Fruit fly (Drosophila melanogaster) whole organism, embryonic: ENCODE results near the gene Tbcd.

ENCODE experiments used
- Atf3 ChIP-seq: fragments of 200-800 bp; sonication (Bioruptor generic); optimal IDR thresholded peaks from 3 replicates; lab custom pipeline; 2016; ENCODE audit warnings: missing biosample characterization, missing genetic modification characterization
- CG1024 ChIP-seq: fragments of 200-800 bp; sonication (Bioruptor generic); IDR thresholded peaks from 2 replicates; pipeline ENCODE4 v1.3.6; 2022; ENCODE audit warnings: missing biosample characterization, missing genetic modification characterization
- CG10462 ChIP-seq: fragments of 200-800 bp; sonication (Bioruptor generic); optimal IDR thresholded peaks from 2 replicates; lab custom pipeline; 2016; ENCODE audit warnings: missing biosample characterization, missing genetic modification characterization
- CG11093 ChIP-seq: fragments of 200-800 bp; sonication (Bioruptor generic); IDR thresholded peaks from 3 replicates; pipeline ENCODE4 v1.3.6; 2022; ENCODE audit warnings: missing biosample characterization, missing genetic modification characterization
- CG12155 ChIP-seq: fragments of 200-800 bp; sonication (Bioruptor generic); optimal IDR thresholded peaks from 3 replicates; lab custom pipeline; 2016; ENCODE audit warnings: missing biosample characterization, missing genetic modification characterization
- CG12219 ChIP-seq: fragments of 200-800 bp; sonication (Bioruptor generic); optimal IDR thresholded peaks from 3 replicates; lab custom pipeline; 2018; ENCODE audit warnings: missing biosample characterization, mild to moderate bottlenecking, missing genetic modification characterization
- CG12299 ChIP-seq: fragments of 200-800 bp; sonication (Bioruptor generic); optimal IDR thresholded peaks from 2 replicates; lab custom pipeline; 2018; ENCODE audit warnings: missing biosample characterization, mild to moderate bottlenecking, missing genetic modification characterization
- CG13296 ChIP-seq: fragments of 200-800 bp; sonication (Bioruptor generic); optimal IDR thresholded peaks from 3 replicates; lab custom pipeline; 2018; ENCODE audit warnings: missing biosample characterization, mild to moderate bottlenecking, missing genetic modification characterization
- CG15269 ChIP-seq: fragments of 200-800 bp; sonication (Bioruptor generic); optimal IDR thresholded peaks from 2 replicates; lab custom pipeline; 2018; ENCODE audit warnings: missing biosample characterization, mild to moderate bottlenecking, missing genetic modification characterization, moderate library complexity
- CG15479 ChIP-seq: fragments of 200-800 bp; sonication (Bioruptor generic); optimal IDR thresholded peaks from 3 replicates; lab custom pipeline; 2019; ENCODE audit warnings: missing biosample characterization, mild to moderate bottlenecking, missing genetic modification characterization, moderate library complexity
- CG17328 ChIP-seq: fragments of 200-800 bp; sonication (Bioruptor generic); IDR thresholded peaks from 2 replicates; pipeline ENCODE4 v1.3.6; 2022; ENCODE audit warnings: missing biosample characterization, missing genetic modification characterization
- CG18262 ChIP-seq: fragments of 200-800 bp; optimal IDR thresholded peaks from 3 replicates; lab custom pipeline; 2019; ENCODE audit warnings: missing biosample characterization, mild to moderate bottlenecking, missing genetic modification characterization, moderate library complexity
- CG34422 ChIP-seq: fragments of 200-800 bp; sonication (Bioruptor generic); IDR thresholded peaks from 3 replicates; pipeline ENCODE4 v1.3.6; 2022; ENCODE audit warnings: missing biosample characterization, missing genetic modification characterization
- CG4730 ChIP-seq: fragments of 200-800 bp; sonication (Bioruptor generic); IDR thresholded peaks from 2 replicates; pipeline ENCODE4 v1.3.6; 2022; ENCODE audit warnings: missing biosample characterization, missing genetic modification characterization
- CG4854 ChIP-seq: fragments of 200-800 bp; sonication (Bioruptor generic); optimal IDR thresholded peaks from 2 replicates; lab custom pipeline; 2016; ENCODE audit warnings: missing biosample characterization, missing genetic modification characterization, inconsistent platforms
- CG6813 ChIP-seq: fragments of 200-800 bp; sonication (Bioruptor generic); optimal IDR thresholded peaks from 2 replicates; lab custom pipeline; 2017; ENCODE audit warnings: missing biosample characterization, missing genetic modification characterization, mild to moderate bottlenecking, moderate library complexity, missing genetic modification reagents
- CG7556 ChIP-seq: fragments of 200-800 bp; sonication (Bioruptor generic); optimal IDR thresholded peaks from 2 replicates; lab custom pipeline; 2017; ENCODE audit warnings: missing biosample characterization, mild to moderate bottlenecking, missing genetic modification characterization
- CG7987 ChIP-seq: fragments of 200-800 bp; sonication (Bioruptor generic); optimal IDR thresholded peaks from 2 replicates; lab custom pipeline; 2018; ENCODE audit warnings: missing biosample characterization, mild to moderate bottlenecking, missing genetic modification characterization, moderate library complexity
- CG8281 ChIP-seq: fragments of 200-800 bp; sonication (Bioruptor generic); optimal IDR thresholded peaks from 2 replicates; lab custom pipeline; 2018; ENCODE audit warnings: missing biosample characterization, mild to moderate bottlenecking, missing genetic modification characterization, moderate library complexity
- Fer2 ChIP-seq: fragments of 200-800 bp; sonication (Bioruptor generic); optimal IDR thresholded peaks from 2 replicates; lab custom pipeline; 2018; ENCODE audit warnings: missing biosample characterization, mild to moderate bottlenecking, missing genetic modification characterization, moderate library complexity
- Gsc ChIP-seq: fragments of 200-800 bp; sonication (Bioruptor generic); IDR thresholded peaks from 2 replicates; pipeline ENCODE4 v1.3.6; 2022; ENCODE audit warnings: missing biosample characterization, missing genetic modification characterization
- HLH3B ChIP-seq: fragments of 200-800 bp; sonication (Bioruptor generic); IDR thresholded peaks from 2 replicates; pipeline ENCODE4 v1.3.6; 2022; ENCODE audit warnings: missing biosample characterization, missing genetic modification characterization
- Meics ChIP-seq: fragments of 200-800 bp; sonication (Bioruptor generic); optimal IDR thresholded peaks from 2 replicates; lab custom pipeline; 2017; ENCODE audit warnings: missing biosample characterization, mild to moderate bottlenecking, missing genetic modification characterization
- NFAT ChIP-seq: fragments of 200-800 bp; sonication (Bioruptor generic); IDR thresholded peaks from 2 replicates; pipeline ENCODE4 v1.3.6; 2022; ENCODE audit warnings: missing biosample characterization, missing genetic modification characterization
- Nf-YA ChIP-seq: fragments of 200-800 bp; sonication (Bioruptor generic); IDR thresholded peaks from 2 replicates; pipeline ENCODE4 v1.3.6; 2022; ENCODE audit warnings: missing biosample characterization, missing genetic modification characterization
- Scr ChIP-seq: fragments of 200-800 bp; sonication (Bioruptor generic); IDR thresholded peaks from 2 replicates; pipeline ENCODE4 v1.3.6; 2022; ENCODE audit warnings: missing biosample characterization, missing genetic modification characterization; ENCODE audit not compliant: partially characterized antibody
- Sox102F ChIP-seq: fragments of 200-800 bp; sonication (Bioruptor generic); optimal IDR thresholded peaks from 2 replicates; lab custom pipeline; 2018; ENCODE audit warnings: missing biosample characterization, mild to moderate bottlenecking, missing genetic modification characterization, moderate library complexity
- Xbp1 ChIP-seq: fragments of 200-800 bp; sonication (Bioruptor generic); optimal IDR thresholded peaks from 3 replicates; lab custom pipeline; 2016; ENCODE audit warnings: missing biosample characterization, mild to moderate bottlenecking, missing genetic modification characterization
- amos ChIP-seq: fragments of 200-800 bp; sonication (Bioruptor generic); IDR thresholded peaks from 2 replicates; pipeline ENCODE4 v1.3.6; 2022; ENCODE audit warnings: missing biosample characterization, missing genetic modification characterization; ENCODE audit not compliant: partially characterized antibody
- bbx ChIP-seq: fragments of 200-800 bp; sonication (Bioruptor generic); IDR thresholded peaks from 2 replicates; pipeline ENCODE4 v1.3.6; 2022; ENCODE audit warnings: missing biosample characterization, missing genetic modification characterization; ENCODE audit not compliant: partially characterized antibody
- cato ChIP-seq: fragments of 200-800 bp; sonication (Bioruptor generic); optimal IDR thresholded peaks from 2 replicates; lab custom pipeline; 2016; ENCODE audit warnings: missing biosample characterization, missing genetic modification characterization, borderline replicate concordance
- chinmo ChIP-seq: fragments of 200-800 bp; sonication (Bioruptor generic); IDR thresholded peaks from 4 replicates; pipeline ENCODE4 v1.3.6; 2022; ENCODE audit warnings: missing biosample characterization, missing genetic modification characterization; ENCODE audit not compliant: partially characterized antibody
- crp ChIP-seq, 2 experiments: fragments of 200-800 bp; sonication (Bioruptor generic); optimal IDR thresholded peaks; 2 replicates in 1 of 2; 3 replicates in 1 of 2; lab custom pipeline; 2017; ENCODE audit warnings: missing biosample characterization in 2 of 2, missing genetic modification characterization in 2 of 2, mild to moderate bottlenecking in 1 of 2, moderate library complexity in 1 of 2
- dm ChIP-seq: fragments of 200-800 bp; sonication (Bioruptor generic); optimal IDR thresholded peaks from 3 replicates; lab custom pipeline; 2016; ENCODE audit warnings: missing biosample characterization, missing genetic modification characterization
- ems ChIP-seq: fragments of 200-800 bp; sonication (Bioruptor generic); optimal IDR thresholded peaks from 3 replicates; lab custom pipeline; 2016; ENCODE audit warnings: missing biosample characterization, missing genetic modification characterization
- esg ChIP-seq: fragments of 200-800 bp; sonication (Bioruptor generic); conservative IDR thresholded peaks from 2 replicates; pipeline ENCODE4 v1.3.6; 2022; ENCODE audit warnings: missing biosample characterization, missing genetic modification characterization
- gsb-n ChIP-seq: fragments of 200-800 bp; sonication (Bioruptor generic); optimal IDR thresholded peaks from 3 replicates; lab custom pipeline; 2018; ENCODE audit warnings: missing biosample characterization, mild to moderate bottlenecking, missing genetic modification characterization
- jigr1 ChIP-seq: fragments of 200-800 bp; sonication (Bioruptor generic); IDR thresholded peaks from 3 replicates; pipeline ENCODE4 v1.3.6; 2022; ENCODE audit warnings: missing biosample characterization, missing genetic modification characterization
- kay ChIP-seq: fragments of 200-800 bp; sonication (Bioruptor generic); optimal IDR thresholded peaks from 2 replicates; lab custom pipeline; 2016; ENCODE audit warnings: missing biosample characterization, missing genetic modification characterization
- luna ChIP-seq: fragments of 200-800 bp; sonication (Bioruptor generic); optimal IDR thresholded peaks from 2 replicates; lab custom pipeline; 2016; ENCODE audit warnings: missing biosample characterization, missing genetic modification characterization
- pita ChIP-seq: fragments of 200-800 bp; sonication (Bioruptor generic); optimal IDR thresholded peaks from 2 replicates; lab custom pipeline; 2017; ENCODE audit warnings: missing biosample characterization, mild to moderate bottlenecking, missing genetic modification characterization
- prd ChIP-seq, 3 experiments: fragments of >200 bp in 2 of 3; fragments of 200-800 bp in 1 of 3; sonication (Bioruptor generic) in 1 of 3; optimal IDR thresholded peaks in 2 of 3; IDR thresholded peaks in 1 of 3; 2 replicates in 2 of 3; 3 replicates in 1 of 3; pipeline versions ENCODE4 v1.3.6 to Lab custom; 2017 to 2022; ENCODE audit warnings: missing biosample characterization in 1 of 3, missing genetic modification characterization in 1 of 3
- salm ChIP-seq: fragments of 200-800 bp; sonication (Bioruptor generic); optimal IDR thresholded peaks from 2 replicates; lab custom pipeline; 2018; ENCODE audit warnings: missing biosample characterization, mild to moderate bottlenecking, missing genetic modification characterization
- sna ChIP-seq: fragments of 200-800 bp; sonication (Bioruptor generic); IDR thresholded peaks from 2 replicates; pipeline ENCODE4 v1.3.6; 2022; ENCODE audit warnings: missing biosample characterization, missing genetic modification characterization; ENCODE audit not compliant: partially characterized antibody
- tll ChIP-seq, 2 experiments: fragments of 200-800 bp in 1 of 2; fragments of >200 bp in 1 of 2; sonication (Bioruptor generic) in 1 of 2; optimal IDR thresholded peaks; 2 replicates each; lab custom pipeline; 2017 to 2019; ENCODE audit warnings: missing biosample characterization in 2 of 2, missing genetic modification characterization in 2 of 2, mild to moderate bottlenecking in 1 of 2, moderate library complexity in 1 of 2
- unc-4 ChIP-seq: fragments of 200-800 bp; sonication (Bioruptor generic); IDR thresholded peaks from 2 replicates; pipeline ENCODE4 v1.3.6; 2022; ENCODE audit warnings: missing biosample characterization, missing genetic modification characterization; ENCODE audit not compliant: partially characterized antibody

The Tbcd gene

dm6 chr2L:2130157-2130987 is 16.9 kb upstream of the Tbcd start, which contains the start of gene Glyp (continued):
- TF ChIP-seq Scr (GFP tag; lab: Robert Waterston, UW) (no peak; the same call in 1 of the 2 replicates), CG11093 (peak; percentile 92), luna (GFP tag; lab: Kevin White, UChicago) (no peak), prd (optimal IDR thresholded peaks at IDR 0.05; lab: Kevin White, UChicago) (no peak), prd (GFP tag; IDR thresholded peaks at IDR 0.05; lab: Robert Waterston, UW) (peak; percentile 96), Meics (GFP tag; lab: Kevin White, UChicago) (peak; percentile 99), CG4854 (GFP tag; lab: Kevin White, UChicago) (peak; percentile 86), amos (GFP tag; lab: Robert Waterston, UW) (peak; percentile 11; the same call in 1 of the 2 replicates), CG1024 (GFP tag; lab: Robert Waterston, UW) (peak; percentile 63), CG12299 (tag; lab: Kevin White, UChicago) (peak; percentile 96), CG13296 (GFP tag; lab: Kevin White, UChicago) (peak; percentile 98), ems (GFP tag; lab: Kevin White, UChicago) (peak; percentile 85), CG15269 (tag; lab: Kevin White, UChicago) (peak; percentile 98), crp (GFP tag; optimal IDR thresholded peaks at IDR 0.05; lab: Kevin White, UChicago) (peak in 1 of 2 experiments; percentile 85), CG17328 (GFP tag; lab: Robert Waterston, UW) (peak; percentile 94), jigr1 (GFP tag; lab: Robert Waterston, UW) (peak; percentile 92), kay (GFP tag; lab: Kevin White, UChicago) (peak; percentile 94), CG6813 (GFP tag; lab: Kevin White, UChicago) (peak; percentile 98), CG7556 (peak; percentile 99), CG8281 (tag; lab: Kevin White, UChicago) (peak; percentile 90), CG34422 (GFP tag; lab: Robert Waterston, UW) (peak; percentile 95), Sox102F (GFP tag; lab: Kevin White, UChicago) (peak; percentile 97), CG12219 (peak; percentile 92), CG10462 (peak; percentile 92), Fer2 (tag; lab: Kevin White, UChicago) (peak; percentile 95), unc-4 (GFP tag; lab: Robert Waterston, UW) (peak; percentile 22; the same call in 1 of the 2 replicates), bbx (GFP tag; lab: Robert Waterston, UW) (peak; percentile 54; the same call in 1 of the 2 replicates), HLH3B (GFP tag; lab: Robert Waterston, UW) (peak; percentile 97), sna (GFP tag; lab: Robert Waterston, UW) (peak; percentile 65; the same call in 1 of the 2 replicates), NFAT (peak; percentile 95), Atf3 (GFP tag; lab: Kevin White, UChicago) (peak; percentile 48), gsb-n (tag; lab: Kevin White, UChicago) (peak; percentile 95), CG12155 (GFP tag; lab: Kevin White, UChicago) (peak; percentile 96), CG7987 (GFP tag; lab: Kevin White, UChicago) (peak; percentile 59), chinmo (peak; percentile 100), cato (peak; percentile 83), Nf-YA (peak; percentile 88), salm (peak; percentile 96), esg (GFP tag; lab: Robert Waterston, UW) (peak; percentile 94), Gsc (GFP tag; lab: Robert Waterston, UW) (peak; percentile 43; the same call in 1 of the 2 replicates), CG15479 (peak; percentile 68), CG4730 (peak; percentile 91), Xbp1 (GFP tag; lab: Kevin White, UChicago) (peak; percentile 96), pita (no peak), tll (GFP tag; optimal IDR thresholded peaks at IDR 0.05; lab: Kevin White, UChicago) (no peak), dm (peak; percentile 31), CG18262 (tag; lab: Kevin White, UChicago) (peak; percentile 97)
